Fruit fly (Drosophila melanogaster) whole organism, wandering third instar larva: ENCODE results near the gene Mad.

ENCODE experiments used
- N ChIP-seq: fragments of >200 bp; optimal IDR thresholded peaks from 2 replicates; lab custom pipeline; 2018; ENCODE audit warnings: missing biosample characterization, missing external identifiers, missing genetic modification characterization
- Vsx2 ChIP-seq: fragments of 200-300, 225-300 bp; sonication (Bioruptor generic); optimal IDR thresholded peaks from 2 replicates; lab custom pipeline; 2018; ENCODE audit warnings: missing biosample characterization, missing genetic modification characterization; ENCODE audit not compliant: partially characterized antibody
- dsf ChIP-seq: sonication (Bioruptor generic); optimal IDR thresholded peaks from 2 replicates; lab custom pipeline; 2016; ENCODE audit warnings: missing biosample characterization, missing genetic modification characterization, borderline replicate concordance
- fru ChIP-seq: fragments of 200-800 bp; sonication (Bioruptor generic); optimal IDR thresholded peaks from 3 replicates; lab custom pipeline; 2016; ENCODE audit warnings: missing biosample characterization, mild to moderate bottlenecking, missing genetic modification characterization
- h ChIP-seq: fragments of 200-800 bp; sonication (Bioruptor generic); optimal IDR thresholded peaks from 3 replicates; lab custom pipeline; 2016; ENCODE audit warnings: missing biosample characterization, mild to moderate bottlenecking, missing genetic modification characterization
- jim ChIP-seq: fragments of 175-275, 200-325 bp; sonication (Bioruptor generic); optimal IDR thresholded peaks from 2 replicates; lab custom pipeline; 2016; ENCODE audit warnings: missing biosample characterization, mild to moderate bottlenecking, missing genetic modification characterization
- lola ChIP-seq: fragments of >200 bp; optimal IDR thresholded peaks from 2 replicates; lab custom pipeline; 2017; ENCODE audit warnings: missing biosample characterization, missing genetic modification characterization
- pan ChIP-seq: fragments of >200 bp; optimal IDR thresholded peaks from 2 replicates; lab custom pipeline; 2017

dm6 chr2L:3164257-3165021, 5.0 kb upstream of the Mad start:
- TF ChIP-seq N (GFP tag; lab: Kevin White, UChicago) (no peak), lola (GFP tag; lab: Kevin White, UChicago) (no peak), h (GFP tag; lab: Kevin White, UChicago) (no peak), pan (lab: Kevin White, UChicago) (no peak), jim (no peak), fru (GFP tag; lab: Kevin White, UChicago) (no peak), Vsx2 (GFP tag; lab: Kevin White, UChicago) (no peak), dsf (GFP tag; lab: Kevin White, UChicago) (no peak)
